Worm (Caenorhabditis elegans) whole organism, midembryonic: ENCODE results near the gene Y77E11A.8.

Experiments
- cog-1 ChIP-seq: sonication (generic microtip); optimal IDR thresholded peaks from 2 replicates; lab custom pipeline; 2016; ENCODE audit warnings: missing genetic modification characterization, missing compliant biosample characterization
- flt-1 ChIP-seq: fragments of 200-800 bp; sonication (Bioruptor generic); IDR thresholded peaks from 2 replicates; pipeline ENCODE4 v1.3.6; 2022; ENCODE audit warnings: missing genetic modification characterization, missing compliant biosample characterization
- med-1 ChIP-seq: sonication (generic microtip); optimal IDR thresholded peaks from 2 replicates; lab custom pipeline; 2017; ENCODE audit warnings: missing genetic modification characterization, mild to moderate bottlenecking, missing compliant biosample characterization, antibody characterized with exemption, missing genetic modification reagents; ENCODE audit not compliant: insufficient read depth
- ztf-23 ChIP-seq: fragments of 200-800 bp; sonication (Bioruptor generic); IDR thresholded peaks from 2 replicates; pipeline ENCODE4 v1.3.6; 2022; ENCODE audit warnings: missing genetic modification reagents, missing genetic modification characterization, missing compliant biosample characterization

ce11 chrIV:1408137-1408536 is 16.7 kb downstream of the Y77E11A.8 start:
- TF ChIP-seq cog-1 (tag; lab: Kevin White, UChicago) (no peak), flt-1 (no peak), ztf-23 (no peak), med-1 (GFP tag; lab: Kevin White, UChicago) (no peak)
